Worm (Caenorhabditis elegans) whole organism, midembryonic: ENCODE results near the gene F44E5.5.

ENCODE experiments used
- T22C8.4 ChIP-seq: fragments of 200-800 bp; sonication (Bioruptor generic); IDR thresholded peaks from 2 replicates; pipeline ENCODE4 v1.3.6; 2022; ENCODE audit warnings: missing genetic modification characterization, missing compliant biosample characterization
- cog-1 ChIP-seq: sonication (generic microtip); optimal IDR thresholded peaks from 2 replicates; lab custom pipeline; 2016; ENCODE audit warnings: missing genetic modification characterization, missing compliant biosample characterization
- flt-1 ChIP-seq: fragments of 200-800 bp; sonication (Bioruptor generic); IDR thresholded peaks from 2 replicates; pipeline ENCODE4 v1.3.6; 2022; ENCODE audit warnings: missing genetic modification characterization, missing compliant biosample characterization
- klf-2 ChIP-seq: fragments of 200-800 bp; sonication (Bioruptor generic); conservative IDR thresholded peaks from 2 replicates; pipeline ENCODE4 v1.3.6; 2022; ENCODE audit warnings: missing genetic modification reagents, missing genetic modification characterization, missing compliant biosample characterization
- med-1 ChIP-seq: sonication (generic microtip); optimal IDR thresholded peaks from 2 replicates; lab custom pipeline; 2017; ENCODE audit warnings: missing genetic modification characterization, mild to moderate bottlenecking, missing compliant biosample characterization, antibody characterized with exemption, missing genetic modification reagents; ENCODE audit not compliant: insufficient read depth
- ref-1 ChIP-seq: fragments of 200-800 bp; sonication (Bioruptor generic); conservative IDR thresholded peaks from 2 replicates; pipeline ENCODE4 v1.3.6; 2022; ENCODE audit warnings: missing genetic modification reagents, missing genetic modification characterization, missing compliant biosample characterization
- tab-1 ChIP-seq: fragments of 200-800 bp; sonication (Bioruptor generic); IDR thresholded peaks from 2 replicates; pipeline ENCODE4 v1.3.6; 2022; ENCODE audit warnings: missing genetic modification characterization, missing compliant biosample characterization
- ztf-23 ChIP-seq: fragments of 200-800 bp; sonication (Bioruptor generic); IDR thresholded peaks from 2 replicates; pipeline ENCODE4 v1.3.6; 2022; ENCODE audit warnings: missing genetic modification reagents, missing genetic modification characterization, missing compliant biosample characterization
- ztf-29 ChIP-seq: fragments of 200-800 bp; sonication (Bioruptor generic); IDR thresholded peaks from 2 replicates; pipeline ENCODE4 v1.3.6; 2022; ENCODE audit warnings: missing genetic modification reagents, missing genetic modification characterization, missing compliant biosample characterization

The F44E5.5 gene

ce11 chrII:11724362-11724761 is 35.1 kb upstream of the F44E5.5 start:
- TF ChIP-seq ztf-29 (GFP tag; lab: Robert Waterston, UW), result no peak
- no peak for TF ChIP-seq ref-1
- TF ChIP-seq flt-1 (GFP tag; lab: Robert Waterston, UW), result no peak
- TF ChIP-seq tab-1 (GFP tag; lab: Robert Waterston, UW), result no peak
- TF ChIP-seq ztf-23 (GFP tag; lab: Robert Waterston, UW), result no peak
- TF ChIP-seq cog-1, result no peak
- no peak for TF ChIP-seq klf-2 (GFP tag; lab: Robert Waterston, UW)
- no peak for TF ChIP-seq T22C8.4 (GFP tag; lab: Robert Waterston, UW)
- no peak for TF ChIP-seq med-1 (GFP tag; lab: Kevin White, UChicago)

- no peak for TF ChIP-seq cog-1
- TF ChIP-seq tab-1 (GFP tag; lab: Robert Waterston, UW), result no peak
- no peak for TF ChIP-seq klf-2 (GFP tag; lab: Robert Waterston, UW)
- no peak for TF ChIP-seq med-1 (GFP tag; lab: Kevin White, UChicago)
These were observed 33.8 kb upstream of the F44E5.5 start for ce11 chrII:11725615-11726014.

- TF ChIP-seq ztf-29 (GFP tag; lab: Robert Waterston, UW), result no peak
- TF ChIP-seq cog-1, result no peak
These were observed 32.9 kb upstream of the F44E5.5 start, which contains the start of gene F13D12.5 for ce11 chrII:11726470-11727106. Gene F13D12.5, plus strand, starts transcription at chrII:11726814.

- TF ChIP-seq flt-1 (GFP tag; lab: Robert Waterston, UW), result no peak
- no peak for TF ChIP-seq tab-1 (GFP tag; lab: Robert Waterston, UW)
- TF ChIP-seq ztf-23 (GFP tag; lab: Robert Waterston, UW), result no peak
- no peak for TF ChIP-seq cog-1
- no peak for TF ChIP-seq T22C8.4 (GFP tag; lab: Robert Waterston, UW)
- TF ChIP-seq ztf-29 (GFP tag; lab: Robert Waterston, UW), result no peak
- TF ChIP-seq ref-1, result no peak
- TF ChIP-seq klf-2 (GFP tag; lab: Robert Waterston, UW), result no peak
- no peak for TF ChIP-seq med-1 (GFP tag; lab: Kevin White, UChicago)
These were observed 32.0 kb upstream of the F44E5.5 start for ce11 chrII:11727438-11727837.

ce11 chrII:11728545-11729105 is 30.8 kb upstream of the F44E5.5 start, which contains the start of gene alh-8:
Gene alh-8, plus strand, starts transcription at chrII:11729055.
- TF ChIP-seq tab-1 (GFP tag; lab: Robert Waterston, UW), result no peak
- TF ChIP-seq cog-1, result no peak
- no peak for TF ChIP-seq ref-1
- TF ChIP-seq flt-1 (GFP tag; lab: Robert Waterston, UW), result no peak
- TF ChIP-seq klf-2 (GFP tag; lab: Robert Waterston, UW), result no peak
- TF ChIP-seq med-1 (GFP tag; lab: Kevin White, UChicago), result no peak
- TF ChIP-seq ztf-29 (GFP tag; lab: Robert Waterston, UW), result no peak
- TF ChIP-seq ztf-23 (GFP tag; lab: Robert Waterston, UW), result no peak
- no peak for TF ChIP-seq T22C8.4 (GFP tag; lab: Robert Waterston, UW)

- no peak for TF ChIP-seq med-1 (GFP tag; lab: Kevin White, UChicago)
- no peak for TF ChIP-seq T22C8.4 (GFP tag; lab: Robert Waterston, UW)
- no peak for TF ChIP-seq ztf-23 (GFP tag; lab: Robert Waterston, UW)
These were observed 29.5 kb upstream of the F44E5.5 start for ce11 chrII:11729757-11730535.

ce11 chrII:11731174-11731724 is 28.2 kb upstream of the F44E5.5 start:
- TF ChIP-seq ref-1 (no peak), flt-1 (GFP tag; lab: Robert Waterston, UW) (no peak), ztf-29 (GFP tag; lab: Robert Waterston, UW) (no peak), klf-2 (GFP tag; lab: Robert Waterston, UW) (no peak), cog-1 (no peak), med-1 (GFP tag; lab: Kevin White, UChicago) (no peak), ztf-23 (GFP tag; lab: Robert Waterston, UW) (no peak), tab-1 (GFP tag; lab: Robert Waterston, UW) (no peak), T22C8.4 (GFP tag; lab: Robert Waterston, UW) (no peak)

- no peak for TF ChIP-seq ztf-23 (GFP tag; lab: Robert Waterston, UW)
- TF ChIP-seq flt-1 (GFP tag; lab: Robert Waterston, UW), result no peak
- TF ChIP-seq klf-2 (GFP tag; lab: Robert Waterston, UW), result no peak
- TF ChIP-seq tab-1 (GFP tag; lab: Robert Waterston, UW), result no peak
- no peak for TF ChIP-seq ref-1
- TF ChIP-seq T22C8.4 (GFP tag; lab: Robert Waterston, UW), result no peak
- TF ChIP-seq med-1 (GFP tag; lab: Kevin White, UChicago), result no peak
- no peak for TF ChIP-seq ztf-29 (GFP tag; lab: Robert Waterston, UW)
- TF ChIP-seq cog-1, result no peak
These were observed 26.9 kb upstream of the F44E5.5 start, which contains the start of gene F13D12.8 for ce11 chrII:11732513-11732912. Gene F13D12.8, minus strand, starts transcription at chrII:11732594.

ce11 chrII:11733850-11734249 is 25.6 kb upstream of the F44E5.5 start:
- no peak for TF ChIP-seq ztf-23 (GFP tag; lab: Robert Waterston, UW)
- no peak for TF ChIP-seq ztf-29 (GFP tag; lab: Robert Waterston, UW)
- TF ChIP-seq klf-2 (GFP tag; lab: Robert Waterston, UW), result no peak
- no peak for TF ChIP-seq flt-1 (GFP tag; lab: Robert Waterston, UW)
- no peak for TF ChIP-seq ref-1
- TF ChIP-seq tab-1 (GFP tag; lab: Robert Waterston, UW), result no peak
- no peak for TF ChIP-seq cog-1
- no peak for TF ChIP-seq T22C8.4 (GFP tag; lab: Robert Waterston, UW)
- no peak for TF ChIP-seq med-1 (GFP tag; lab: Kevin White, UChicago)
